Worm (Caenorhabditis elegans): Measurements from ENCODE around the gene C03C10.5.

DNA sequence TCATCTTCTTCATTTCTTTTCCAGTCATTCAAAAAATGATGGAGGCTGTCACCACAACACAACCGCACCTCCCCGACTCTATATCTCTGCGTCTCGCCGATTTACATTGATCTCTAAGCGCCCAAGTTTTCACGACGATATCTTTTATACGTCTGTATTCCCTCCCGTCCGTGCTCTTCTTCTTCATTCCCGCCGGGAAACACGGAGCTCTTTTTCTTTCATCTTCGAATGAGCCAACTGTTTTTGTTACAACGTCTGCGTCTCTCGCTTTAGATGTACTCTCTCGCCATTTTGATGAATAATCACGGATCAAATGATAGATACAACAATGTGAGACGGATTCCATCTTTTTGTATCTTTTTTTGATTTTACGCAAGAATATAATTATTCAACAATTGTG is 21.7 kb upstream of the C03C10.5 start:
- no peak for TF ChIP-seq lin-15B (tag; optimal IDR thresholded peaks at IDR 0.05)
- no peak for TF ChIP-seq Y116A8C.19 (tag; optimal IDR thresholded peaks at IDR 0.05; ENCODE audit: borderline replicate concordance)
- TF ChIP-seq efl-1 (optimal IDR thresholded peaks at IDR 0.05), result peak in 1 of 2 experiments; percentile 34
- peak in 1 of 2 experiments; percentile 90 for TF ChIP-seq efl-1 (GFP tag; optimal IDR thresholded peaks at IDR 0.05 in 1 of 2)
